Fruit fly (Drosophila melanogaster): ENCODE measurements around the gene CG17768.

dm6 chr2L:10386824-10387223, 18.2 kb downstream of the CG17768 start:
- no peak for TF ChIP-seq psq (optimal IDR thresholded peaks at IDR 0.05)
- no peak for TF ChIP-seq Dll (optimal IDR thresholded peaks at IDR 0.05)
- no peak for TF ChIP-seq EcR (GFP tag; optimal IDR thresholded peaks at IDR 0.05)
- no peak for TF ChIP-seq usp (GFP tag; optimal IDR thresholded peaks at IDR 0.05)

All from whole organism.